Worm (Caenorhabditis elegans) whole organism, midembryonic: ENCODE data around the gene Y56A3A.28.

Experiments
- T22C8.4 ChIP-seq: fragments of 200-800 bp; sonication (Bioruptor generic); IDR thresholded peaks from 2 replicates; pipeline ENCODE4 v1.3.6; 2022; ENCODE audit warnings: missing genetic modification characterization, missing compliant biosample characterization
- flt-1 ChIP-seq: fragments of 200-800 bp; sonication (Bioruptor generic); IDR thresholded peaks from 2 replicates; pipeline ENCODE4 v1.3.6; 2022; ENCODE audit warnings: missing genetic modification characterization, missing compliant biosample characterization
- klf-2 ChIP-seq: fragments of 200-800 bp; sonication (Bioruptor generic); conservative IDR thresholded peaks from 2 replicates; pipeline ENCODE4 v1.3.6; 2022; ENCODE audit warnings: missing genetic modification reagents, missing genetic modification characterization, missing compliant biosample characterization
- med-1 ChIP-seq: sonication (generic microtip); optimal IDR thresholded peaks from 2 replicates; lab custom pipeline; 2017; ENCODE audit warnings: missing genetic modification characterization, mild to moderate bottlenecking, missing compliant biosample characterization, antibody characterized with exemption, missing genetic modification reagents; ENCODE audit not compliant: insufficient read depth
- ztf-23 ChIP-seq: fragments of 200-800 bp; sonication (Bioruptor generic); IDR thresholded peaks from 2 replicates; pipeline ENCODE4 v1.3.6; 2022; ENCODE audit warnings: missing genetic modification reagents, missing genetic modification characterization, missing compliant biosample characterization

- TF ChIP-seq T22C8.4 (GFP tag; lab: Robert Waterston, UW) = no peak
- TF ChIP-seq ztf-23 (GFP tag; lab: Robert Waterston, UW) = no peak
- no peak for TF ChIP-seq klf-2 (GFP tag; lab: Robert Waterston, UW)
- no peak for TF ChIP-seq med-1 (GFP tag; lab: Kevin White, UChicago)
- TF ChIP-seq flt-1 = no peak
These were observed 44.0 kb upstream of the Y56A3A.28 start for ce11 chrIII:12015183-12015582.
